Fruit fly (Drosophila melanogaster) S2 (cell line): ENCODE results near the gene rux.

Experiments
- CG8478 ChIP-seq: fragments of >200 bp; optimal IDR thresholded peaks from 2 replicates; lab custom pipeline; 2018
- CTCF ChIP-seq, 2 experiments: fragments of >200 bp; optimal IDR thresholded peaks; 2 replicates each; lab custom pipeline; 2018

The rux gene

DNA sequence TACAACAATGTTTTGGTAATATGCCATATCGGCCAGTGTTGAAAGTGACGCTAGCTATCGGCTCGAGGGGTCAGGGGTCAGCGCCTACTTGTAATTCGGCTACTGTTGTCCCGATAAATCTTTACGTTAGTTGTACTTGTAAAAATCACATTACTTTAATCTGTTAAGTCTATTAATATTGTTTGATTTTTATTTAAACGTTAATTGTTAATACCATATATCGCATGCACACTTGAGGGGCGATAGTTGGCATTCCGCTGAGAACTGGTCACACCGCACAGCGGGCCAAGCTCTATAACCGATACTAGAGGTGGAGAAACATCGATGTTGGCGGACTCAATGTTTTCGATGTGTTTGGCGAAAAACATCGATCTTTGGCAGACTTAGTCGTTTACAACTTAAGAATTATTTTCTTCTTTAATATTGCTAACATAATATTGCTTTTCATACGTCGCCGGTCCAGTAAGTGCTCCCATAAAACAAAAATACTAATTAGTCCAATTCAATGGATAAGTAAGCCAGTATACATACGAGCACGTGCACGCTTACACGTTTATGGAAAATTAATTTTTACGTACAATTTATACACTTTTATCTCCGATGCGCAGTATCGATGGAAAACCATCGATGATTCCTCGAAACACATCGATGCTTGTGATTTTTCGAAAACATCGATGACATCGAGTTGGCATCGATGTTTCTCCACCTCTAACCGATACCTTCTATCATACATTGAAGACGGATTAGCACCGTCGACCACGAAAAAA, at the start of gene rux, which contains the start of gene MCTS1:
rux (minus strand) TSS at position 621 of the 767 bp plus-strand sequence.
MCTS1 (plus strand) TSS at position 713 of the 767 bp plus-strand sequence.
- TF ChIP-seq CG8478 (lab: Kevin White, UChicago): no peak
- no peak for TF ChIP-seq CTCF (optimal IDR thresholded peaks at IDR 0.05; lab: Kevin White, UChicago)

DNA sequence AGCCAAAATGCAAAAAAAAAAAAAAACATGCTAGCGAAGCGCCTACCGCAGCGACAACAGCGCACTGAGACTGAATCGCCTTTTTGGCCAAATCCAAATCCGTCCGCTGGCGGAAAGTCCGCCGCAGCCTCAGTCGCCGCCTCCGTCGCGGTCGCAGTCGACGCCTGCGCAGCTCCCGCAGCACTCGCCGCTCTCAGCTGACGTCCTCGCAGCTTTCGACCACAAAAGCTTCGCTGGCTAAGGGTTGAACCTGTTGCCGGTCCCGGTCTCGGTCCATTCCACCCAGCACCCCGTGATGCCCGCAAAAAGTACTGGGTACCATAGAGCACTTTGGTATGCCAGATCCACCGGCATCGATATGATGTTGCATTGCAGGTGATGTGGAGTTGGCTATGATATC, 43.7 kb upstream of the rux start, which contains the start of gene CG4660:
CG4660 (minus strand) TSS at position 77 of the 400 bp plus-strand sequence.
- TF ChIP-seq CTCF (optimal IDR thresholded peaks at IDR 0.05; lab: Kevin White, UChicago) (no peak), CG8478 (lab: Kevin White, UChicago) (no peak)

DNA sequence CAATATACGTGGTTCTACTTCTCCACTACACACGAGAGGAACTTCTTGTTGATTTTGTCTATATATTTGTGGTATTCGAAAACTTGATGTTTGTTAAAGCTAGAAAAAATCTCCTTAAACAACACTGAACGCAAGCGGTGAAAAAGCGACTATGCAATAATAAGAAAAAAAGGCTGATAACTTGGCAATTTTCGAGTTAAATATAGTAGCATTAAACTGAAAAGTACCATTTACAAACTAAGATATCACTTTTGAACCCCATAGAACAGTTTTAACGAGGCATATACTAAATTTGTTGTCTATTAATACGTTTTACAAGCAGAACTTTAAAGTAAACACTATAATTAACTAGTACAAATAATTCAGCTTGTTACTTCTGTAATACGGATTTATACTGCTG, 40.1 kb upstream of the rux start, which contains the start of gene CG4666:
CG4666 (minus strand) TSS at position 101 of the 400 bp plus-strand sequence.
- TF ChIP-seq CG8478 (lab: Kevin White, UChicago) (no peak), CTCF (optimal IDR thresholded peaks at IDR 0.05; lab: Kevin White, UChicago) (no peak)

DNA sequence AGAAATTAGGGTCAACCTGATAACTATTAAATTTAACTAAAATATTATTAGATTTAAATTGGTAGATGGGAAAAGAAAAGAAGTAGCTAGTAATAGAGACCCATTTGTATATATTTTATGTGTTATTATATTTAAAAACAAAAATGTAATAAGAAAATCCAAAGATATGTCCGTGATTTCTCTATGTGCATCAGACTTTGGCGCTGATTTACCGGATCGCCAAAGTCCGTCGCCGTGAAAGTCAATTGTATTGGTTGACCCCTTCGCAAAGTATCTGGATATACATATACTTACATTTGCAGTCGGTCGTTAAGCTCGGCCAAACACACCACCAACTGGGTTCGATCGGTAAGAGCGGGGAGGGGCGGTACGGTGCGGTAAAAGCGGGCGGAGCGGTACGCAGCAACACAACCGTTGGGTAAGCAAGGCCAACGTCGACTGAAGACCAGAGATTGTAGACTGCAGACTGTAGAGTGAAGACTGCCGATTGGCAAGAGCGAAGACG, 39.5 kb upstream of the rux start:
- TF ChIP-seq CTCF (optimal IDR thresholded peaks at IDR 0.05; lab: Kevin White, UChicago): no peak
- no peak for TF ChIP-seq CG8478 (lab: Kevin White, UChicago)

DNA sequence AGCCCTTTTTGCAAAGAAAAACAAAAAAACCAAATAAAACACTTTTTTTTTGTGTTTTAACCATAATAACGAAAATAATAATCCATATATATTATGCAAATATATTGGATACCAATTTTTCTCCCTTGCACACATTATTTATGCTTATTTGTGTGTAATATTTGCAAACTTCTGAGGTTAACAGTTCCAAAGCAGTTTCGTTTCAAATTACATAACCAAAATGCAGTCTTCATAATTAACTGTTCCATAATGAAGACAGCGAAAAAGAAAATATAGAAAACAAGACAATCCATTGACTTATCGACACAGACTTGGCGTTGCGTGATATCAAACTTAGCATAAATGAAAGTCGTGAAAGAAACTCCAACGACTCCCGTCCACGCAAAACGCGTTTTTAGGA, 38.0 kb upstream of the rux start:
- no peak for TF ChIP-seq CG8478 (lab: Kevin White, UChicago)
- TF ChIP-seq CTCF (optimal IDR thresholded peaks at IDR 0.05; lab: Kevin White, UChicago): no peak

DNA sequence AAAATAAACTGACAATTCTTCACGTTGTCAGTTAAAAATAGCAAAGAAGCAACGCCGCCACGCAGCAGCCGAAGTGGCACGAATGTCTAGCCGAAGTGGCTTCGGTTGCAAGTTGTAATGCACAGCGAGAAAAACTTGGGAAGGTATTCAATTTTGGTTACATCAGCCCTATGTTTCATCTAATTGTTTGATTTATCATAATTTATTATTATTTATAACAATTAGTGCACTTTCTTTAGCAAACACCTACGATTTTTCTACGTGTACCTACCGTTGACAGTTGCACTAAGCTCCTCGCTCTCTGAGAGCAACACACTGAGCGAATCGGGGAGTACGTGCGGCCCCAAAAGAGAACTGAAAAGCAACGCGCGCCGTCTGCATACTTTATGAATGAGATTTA, 37.2 kb upstream of the rux start, which contains the start of gene Tsp5D:
Tsp5D (minus strand) TSS at position 13 of the 400 bp plus-strand sequence.
- TF ChIP-seq CTCF (optimal IDR thresholded peaks at IDR 0.05; lab: Kevin White, UChicago) (no peak), CG8478 (lab: Kevin White, UChicago) (no peak)

DNA sequence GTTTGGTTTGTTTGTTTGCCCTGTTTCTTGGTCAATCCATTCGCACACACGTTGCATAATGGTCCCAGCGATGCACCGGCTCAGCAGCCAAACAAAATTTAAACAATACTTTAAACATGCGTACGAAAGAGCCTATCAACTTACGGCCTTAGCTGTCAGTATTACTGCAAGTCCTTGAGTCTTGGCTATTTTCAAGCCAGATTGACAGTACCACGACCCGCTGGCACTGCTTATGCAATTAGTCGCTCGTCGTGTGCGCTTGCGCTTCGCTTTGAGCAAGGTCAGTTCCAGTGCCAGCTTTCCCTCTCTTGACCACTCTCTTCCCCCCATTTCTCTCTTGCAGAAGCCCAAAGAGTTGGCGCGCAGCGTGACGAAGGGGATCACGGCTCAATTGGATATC, 31.1 kb upstream of the rux start:
- TF ChIP-seq CTCF (optimal IDR thresholded peaks at IDR 0.05; lab: Kevin White, UChicago): no peak
- TF ChIP-seq CG8478 (lab: Kevin White, UChicago): no peak

DNA sequence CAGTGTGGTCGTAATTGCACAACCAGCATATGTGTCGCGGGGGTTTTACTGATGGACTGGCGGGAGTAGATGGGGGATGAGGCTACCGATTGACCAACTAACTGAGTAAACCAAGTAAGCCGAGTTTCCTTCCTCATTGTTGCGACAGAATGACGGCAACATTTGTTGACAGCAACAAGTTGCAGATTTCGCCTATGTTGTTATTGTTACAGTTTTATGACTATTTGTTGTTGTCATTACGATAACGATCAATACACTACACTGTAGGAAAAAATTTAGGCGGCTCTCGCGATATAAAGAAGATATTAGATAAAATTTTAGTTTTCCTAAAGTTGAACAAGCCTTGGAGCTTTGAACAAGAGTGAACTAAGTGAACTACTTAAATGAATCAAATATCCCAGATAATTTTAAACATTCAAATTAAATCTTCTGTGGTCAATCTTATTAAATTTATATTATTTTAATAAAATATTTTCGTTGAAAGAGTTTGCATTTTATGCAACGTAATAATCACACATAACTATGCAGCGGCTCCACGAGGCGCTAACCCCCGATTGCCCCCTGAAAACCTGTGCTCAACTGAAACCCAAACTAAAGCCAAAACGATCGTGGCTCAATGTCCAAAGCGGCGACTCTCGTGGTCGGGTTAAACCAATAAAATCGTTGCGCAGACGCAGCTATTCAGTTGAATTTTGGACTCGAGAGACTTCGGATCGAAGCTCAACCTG, 29.8 kb upstream of the rux start, which contains the start of gene CG5928:
CG5928 (plus strand) TSS at position 678 of the 728 bp plus-strand sequence.
- TF ChIP-seq CG8478 (lab: Kevin White, UChicago) (no peak), CTCF (optimal IDR thresholded peaks at IDR 0.05; lab: Kevin White, UChicago) (no peak)

DNA sequence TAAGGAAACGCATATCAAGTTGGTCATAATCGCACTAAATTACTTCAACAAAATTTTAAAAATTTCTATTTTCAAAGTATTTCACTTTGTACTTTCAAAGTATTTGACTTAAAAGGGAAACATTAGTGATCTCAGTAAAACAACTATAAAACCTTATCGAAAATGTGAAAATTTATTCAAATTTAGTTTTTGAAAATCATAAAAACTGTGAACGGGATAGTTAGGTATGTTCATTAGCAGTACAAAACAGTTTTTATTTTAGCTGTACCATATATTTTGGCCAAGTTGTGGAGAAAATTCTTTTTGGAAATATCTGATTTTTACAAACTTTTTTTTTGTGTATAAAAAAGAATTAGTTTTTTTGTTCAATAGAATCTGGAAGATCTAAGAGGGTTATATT, 28.7 kb upstream of the rux start, which contains the start of gene CG43115:
CG43115 (minus strand) TSS at position 101 of the 400 bp plus-strand sequence.
- TF ChIP-seq CG8478 (lab: Kevin White, UChicago) (no peak), CTCF (optimal IDR thresholded peaks at IDR 0.05; lab: Kevin White, UChicago) (no peak)

DNA sequence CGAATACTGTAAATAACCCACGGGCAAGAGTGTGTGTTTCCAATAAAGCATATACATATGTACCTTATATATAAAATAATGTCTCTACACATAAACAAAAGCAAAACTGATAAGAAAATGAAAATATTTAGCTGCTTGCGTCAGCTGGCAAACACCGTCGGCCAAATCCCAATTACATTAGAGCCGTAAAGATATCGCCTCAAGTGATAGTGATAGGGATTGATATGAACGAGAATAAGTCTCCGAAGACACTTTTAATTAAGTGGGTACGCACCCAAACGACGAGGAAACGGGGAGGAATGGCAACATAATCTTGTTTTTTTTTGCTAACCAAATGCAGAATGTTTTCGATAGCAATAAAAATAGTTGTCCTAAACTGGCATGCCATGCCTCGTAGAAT, 26.9 kb upstream of the rux start:
- TF ChIP-seq CTCF (optimal IDR thresholded peaks at IDR 0.05; lab: Kevin White, UChicago): no peak

DNA sequence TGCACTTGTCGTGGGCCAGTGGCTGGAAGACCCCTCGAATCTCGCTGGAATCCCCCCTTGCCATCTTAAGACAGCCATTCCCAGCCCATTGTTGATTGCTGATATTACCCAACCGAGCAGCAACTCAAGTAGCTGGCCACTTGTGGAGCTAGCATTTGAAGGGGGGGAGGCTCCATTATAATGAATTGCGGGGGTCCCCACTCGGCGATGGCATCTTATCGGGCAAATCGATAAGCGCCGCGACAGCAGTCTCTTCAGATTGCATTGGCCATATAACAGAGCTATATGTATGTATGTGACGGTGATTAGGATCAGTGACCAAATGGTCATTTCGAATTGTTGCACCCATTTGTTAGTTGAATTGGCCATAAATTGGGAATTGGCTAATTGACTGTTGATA, 24.6 kb upstream of the rux start:
- TF ChIP-seq CG8478 (lab: Kevin White, UChicago) (no peak), CTCF (optimal IDR thresholded peaks at IDR 0.05; lab: Kevin White, UChicago) (no peak)

DNA sequence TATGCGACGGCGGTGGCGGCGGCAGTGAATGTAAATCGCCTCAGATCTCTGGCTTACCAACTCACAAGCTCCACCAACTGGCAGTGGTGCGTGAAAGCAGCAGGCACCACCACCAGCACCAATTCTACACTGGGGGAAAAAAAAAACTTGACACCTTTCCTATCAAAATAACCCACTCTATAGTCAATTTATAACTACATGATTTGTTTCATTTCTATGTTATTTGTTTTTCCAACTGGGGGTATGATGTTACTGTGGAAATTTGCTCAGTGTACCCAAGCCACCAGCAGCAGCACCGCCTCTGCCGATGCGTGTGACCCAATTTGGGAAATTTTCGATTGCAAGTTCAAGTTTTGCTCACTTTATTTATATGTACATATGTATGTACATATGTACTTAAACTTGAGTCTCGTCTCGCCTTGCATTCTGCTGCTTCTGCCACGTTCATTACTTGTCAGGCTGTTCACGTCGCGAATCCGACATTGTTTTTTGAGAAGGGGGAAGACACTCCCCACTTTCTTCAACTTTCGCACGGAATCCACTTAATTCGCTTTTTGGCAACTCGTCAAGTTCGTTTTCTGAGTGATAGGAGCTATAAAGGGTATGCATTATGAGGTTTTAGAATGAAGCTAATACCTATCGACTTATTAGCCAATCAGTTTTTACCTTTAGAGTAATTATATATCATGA, 21.7 kb upstream of the rux start:
- TF ChIP-seq CG8478 (lab: Kevin White, UChicago): no peak
- TF ChIP-seq CTCF (optimal IDR thresholded peaks at IDR 0.05; lab: Kevin White, UChicago): no peak

DNA sequence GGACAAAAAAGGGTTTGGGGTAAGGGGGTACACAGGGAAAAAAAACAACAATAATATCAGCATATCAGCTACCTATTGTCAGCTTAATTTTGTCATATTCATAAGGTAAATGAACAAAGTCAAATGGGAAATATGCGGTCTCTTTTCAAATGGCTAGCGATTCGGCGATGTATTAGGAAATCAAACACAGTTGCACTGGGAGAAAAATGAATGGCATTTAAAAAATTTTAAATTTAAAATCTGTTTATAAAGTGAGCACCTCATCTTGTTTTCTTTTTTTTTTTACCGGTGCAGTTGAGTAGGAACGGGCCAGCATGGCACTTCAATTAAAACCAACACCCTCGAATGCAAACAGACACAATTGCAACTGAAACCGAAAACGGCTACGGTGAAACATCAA, 16.4 kb upstream of the rux start:
- TF ChIP-seq CG8478 (lab: Kevin White, UChicago) (no peak), CTCF (optimal IDR thresholded peaks at IDR 0.05; lab: Kevin White, UChicago) (no peak)

DNA sequence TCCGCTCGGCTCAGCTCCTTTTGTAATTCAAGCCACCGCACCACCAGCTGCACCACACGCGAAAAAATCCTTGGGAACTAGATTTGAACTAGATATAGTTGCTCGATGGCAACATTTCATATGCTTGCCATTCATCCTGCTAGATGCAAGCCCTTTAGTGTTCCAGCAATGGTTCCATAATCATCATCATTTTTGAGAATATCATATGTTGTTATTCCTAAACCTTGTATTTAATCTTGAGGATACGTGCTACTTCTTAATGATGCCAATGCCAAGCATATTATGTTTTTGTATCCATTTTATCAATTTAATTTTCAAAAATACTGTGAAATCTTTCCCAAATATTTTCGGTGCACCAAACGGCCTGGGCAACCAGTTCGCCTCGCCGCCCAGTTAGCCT, 15.3 kb upstream of the rux start:
- no peak for TF ChIP-seq CG8478 (lab: Kevin White, UChicago)
- TF ChIP-seq CTCF (optimal IDR thresholded peaks at IDR 0.05; lab: Kevin White, UChicago): no peak
